Fruit fly (Drosophila melanogaster): ENCODE measurements around the gene Tmtc1.

Tmtc1 gene

DNA sequence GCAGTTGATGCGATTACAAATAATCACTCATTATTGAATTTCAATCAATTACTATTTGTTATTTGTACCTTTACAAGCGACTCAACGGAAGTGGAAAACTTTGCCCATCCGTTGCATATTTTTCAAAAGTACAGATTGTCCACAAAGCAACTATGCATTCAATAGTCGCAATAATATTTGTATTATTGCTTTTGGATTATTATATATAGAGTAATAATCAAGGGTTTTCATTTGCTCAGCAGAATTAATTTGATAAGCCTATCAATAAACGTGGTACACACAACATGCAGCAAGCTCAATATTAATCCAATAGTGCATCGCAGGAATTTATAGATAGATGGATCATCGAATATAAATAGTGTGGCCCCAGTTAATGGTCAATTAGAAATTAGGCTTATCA is 51.0 kb downstream of the Tmtc1 start (continued):
- TF ChIP-seq fd59A (GFP tag; optimal IDR thresholded peaks at IDR 0.05): no peak
- peak; percentile 6 for TF ChIP-seq Eip78C (GFP tag)
- TF ChIP-seq Hr4 (GFP tag; optimal IDR thresholded peaks at IDR 0.05): peak; percentile 41
- TF ChIP-seq CG32006 (GFP tag; optimal IDR thresholded peaks at IDR 0.05): peak; percentile 37

DNA sequence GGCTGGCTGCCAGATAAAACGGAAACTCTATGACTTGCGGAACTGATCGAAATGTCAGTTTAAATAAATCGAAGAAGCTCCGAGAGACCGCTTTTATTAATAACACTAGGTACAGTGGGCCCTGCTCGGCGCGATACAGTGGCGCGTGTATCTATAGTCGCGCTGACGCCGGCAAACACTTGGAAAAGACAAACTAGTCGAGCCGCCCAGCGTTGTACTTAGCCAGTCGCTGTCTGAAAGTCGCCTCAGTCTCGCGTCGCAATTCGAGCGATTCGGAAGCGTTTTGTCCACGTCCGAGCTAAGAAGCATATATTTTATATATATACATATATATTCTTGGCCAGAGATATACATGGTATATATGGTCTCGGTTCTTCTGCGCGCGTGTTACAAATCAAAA is 52.3 kb downstream of the Tmtc1 start:
- TF ChIP-seq Lpt (GFP tag; optimal IDR thresholded peaks at IDR 0.05): no peak
- no peak for TF ChIP-seq CG8632 (GFP tag; optimal IDR thresholded peaks at IDR 0.05)
- TF ChIP-seq CG34406 (GFP tag; optimal IDR thresholded peaks at IDR 0.05): no peak
- peak; percentile 57; the same call in 2 of the 3 replicates for TF ChIP-seq eg (GFP tag; IDR thresholded peaks at IDR 0.05)
- no peak for TF ChIP-seq Sox102F (GFP tag; optimal IDR thresholded peaks at IDR 0.05)
- no peak for TF ChIP-seq CG11902 (GFP tag; optimal IDR thresholded peaks at IDR 0.05)
- TF ChIP-seq svp (GFP tag): no peak
- no peak for TF ChIP-seq CG10669 (GFP tag; optimal IDR thresholded peaks at IDR 0.05)
- TF ChIP-seq Sox15 (GFP tag; optimal IDR thresholded peaks at IDR 0.05): no peak
- no peak for TF ChIP-seq CG10631 (GFP tag; optimal IDR thresholded peaks at IDR 0.05)
- peak; percentile 17 for TF ChIP-seq net (GFP tag; optimal IDR thresholded peaks at IDR 0.05)
- peak; percentile 3 for TF ChIP-seq dsx (GFP tag; optimal IDR thresholded peaks at IDR 0.05; ENCODE audit: poor library complexity, severe bottlenecking)
- no peak for TF ChIP-seq CG7368 (GFP tag; optimal IDR thresholded peaks at IDR 0.05)
- peak; percentile 35 for TF ChIP-seq achi (GFP tag; optimal IDR thresholded peaks at IDR 0.05)
- no peak for TF ChIP-seq spab (GFP tag; optimal IDR thresholded peaks at IDR 0.05)
- no peak for TF ChIP-seq topi (GFP tag; optimal IDR thresholded peaks at IDR 0.05)
- TF ChIP-seq Hr4 (GFP tag; optimal IDR thresholded peaks at IDR 0.05): peak; percentile 44
- no peak for TF ChIP-seq vri (GFP tag; optimal IDR thresholded peaks at IDR 0.05)
- peak; percentile 54 for TF ChIP-seq CG32006 (GFP tag; optimal IDR thresholded peaks at IDR 0.05)
- no peak for TF ChIP-seq CG6854 (GFP tag; optimal IDR thresholded peaks at IDR 0.05)
- peak; percentile 28 for TF ChIP-seq Eip78C (GFP tag)
- TF ChIP-seq Blimp-1 (GFP tag; optimal IDR thresholded peaks at IDR 0.05): no peak
- TF ChIP-seq Met (GFP tag; optimal IDR thresholded peaks at IDR 0.05): no peak
- no peak for TF ChIP-seq Eip93F (GFP tag; optimal IDR thresholded peaks at IDR 0.05)
- peak; percentile 24 for TF ChIP-seq CG6808 (GFP tag; optimal IDR thresholded peaks at IDR 0.05)
- no peak for TF ChIP-seq Gug (GFP tag; IDR thresholded peaks at IDR 0.05)
- TF ChIP-seq CG15336 (GFP tag; IDR thresholded peaks at IDR 0.05): no peak
- no peak for TF ChIP-seq CG16779 (tag; optimal IDR thresholded peaks at IDR 0.05)
- TF ChIP-seq Eip75B (GFP tag; optimal IDR thresholded peaks at IDR 0.05): no peak
- TF ChIP-seq CG31627 (GFP tag; optimal IDR thresholded peaks at IDR 0.05): no peak
- TF ChIP-seq CG6792 (GFP tag; optimal IDR thresholded peaks at IDR 0.05): no peak
- TF ChIP-seq lz (GFP tag; optimal IDR thresholded peaks at IDR 0.05): no peak
- TF ChIP-seq ss (GFP tag; optimal IDR thresholded peaks at IDR 0.05): peak in 1 of 2 experiments; percentile 20
- TF ChIP-seq CG1621 (tag; optimal IDR thresholded peaks at IDR 0.05): no peak
- TF ChIP-seq OdsH (GFP tag; optimal IDR thresholded peaks at IDR 0.05): peak; percentile 17
- no peak for TF ChIP-seq Hr38 (GFP tag; optimal IDR thresholded peaks at IDR 0.05)
- TF ChIP-seq CG11294 (GFP tag; IDR thresholded peaks at IDR 0.05): peak; percentile 48; the same call in 1 of the 2 replicates
- TF ChIP-seq pdm3 (GFP tag; optimal IDR thresholded peaks at IDR 0.05): peak; percentile 24
- TF ChIP-seq salr (GFP tag; optimal IDR thresholded peaks at IDR 0.05): no peak
- TF ChIP-seq CG6276 (GFP tag; optimal IDR thresholded peaks at IDR 0.05): no peak
- peak; percentile 66; the same call in 2 of the 3 replicates for TF ChIP-seq CG6163 (GFP tag; IDR thresholded peaks at IDR 0.05)
